Worm (Caenorhabditis elegans) whole organism, L4/young adult: ENCODE data around the gene tsp-14.

Experiments
- W03F9.2 ChIP-seq: fragments of 150-350 bp; optimal IDR thresholded peaks from 2 replicates; lab custom pipeline; 2014; ENCODE audit warnings: missing biosample characterization, missing genetic modification characterization
- dao-5 ChIP-seq: sonication (generic microtip); optimal IDR thresholded peaks from 2 replicates; lab custom pipeline; 2016; ENCODE audit warnings: missing genotype, missing genetic modification characterization, moderate library complexity, missing compliant biosample characterization
- him-1 ChIP-seq: sonication (generic microtip); optimal IDR thresholded peaks from 2 replicates; lab custom pipeline; 2016; ENCODE audit warnings: missing genotype, missing genetic modification reagents, missing genetic modification characterization, missing compliant biosample characterization

DNA sequence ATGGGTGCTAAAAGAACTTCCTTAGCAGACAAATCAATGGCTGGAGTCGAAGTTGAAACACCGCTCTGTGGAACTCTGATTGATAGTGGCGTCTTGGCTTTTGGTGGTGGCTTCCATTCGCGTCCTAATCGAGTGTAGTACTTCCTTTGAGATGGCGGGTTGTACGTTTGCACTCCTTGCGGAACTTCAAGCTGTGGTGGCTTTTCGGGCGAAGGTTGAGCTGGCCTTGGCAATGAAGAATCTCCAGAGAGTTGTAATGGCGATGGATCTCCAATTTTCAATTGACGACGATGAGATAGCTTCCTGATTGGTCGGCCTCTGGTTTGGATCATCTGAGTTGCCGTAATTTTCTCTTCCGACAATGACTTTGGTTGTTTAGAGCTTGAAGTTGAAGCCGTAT lies 36.1 kb downstream of the tsp-14 start:
- no peak for TF ChIP-seq him-1 (tag; lab: Kevin White, UChicago)
- no peak for TF ChIP-seq dao-5 (tag; lab: Kevin White, UChicago)
- no peak for TF ChIP-seq W03F9.2 (tag; lab: Kevin White, UChicago)
